Worm (Caenorhabditis elegans): ENCODE data around the gene F43B10.1.

F43B10.1 gene

ce11 chrX:16634708-16635107 is 27.9 kb downstream of the F43B10.1 start (continued):
- TF ChIP-seq bed-1 (GFP tag; IDR thresholded peaks at IDR 0.05) (no peak), cebp-2 (GFP tag; IDR thresholded peaks at IDR 0.05) (0 out of 2 replicates have a peak, but pooled peaks have one; percentile 78), ets-4 (GFP tag; optimal IDR thresholded peaks at IDR 0.05) (peak; percentile 5), fkh-3 (tag; optimal IDR thresholded peaks at IDR 0.05) (peak; percentile 42), attf-3 (GFP tag; conservative IDR thresholded peaks at IDR 0.05) (0 out of 2 replicates have a peak, but pooled peaks have one; percentile 20), tbp1 (GFP tag; optimal IDR thresholded peaks at IDR 0.05) (peak; percentile 97), F37B4.10 (GFP tag; IDR thresholded peaks at IDR 0.05) (peak; percentile 19; the same call in 1 of the 2 replicates), ceh-100 (GFP tag; IDR thresholded peaks at IDR 0.05) (no peak), lsl-1 (GFP tag; optimal IDR thresholded peaks at IDR 0.05) (no peak), B0261.1 (tag; optimal IDR thresholded peaks at IDR 0.05) (peak; percentile 98), nfya-2 (GFP tag; IDR thresholded peaks at IDR 0.05) (no peak), ztf-25 (GFP tag; IDR thresholded peaks at IDR 0.05) (peak; percentile 81), attf-5 (GFP tag; optimal IDR thresholded peaks at IDR 0.05) (peak; percentile 71), chd-7 (tag; optimal IDR thresholded peaks at IDR 0.05) (peak; percentile 77), dpl-1 (GFP tag; optimal IDR thresholded peaks at IDR 0.05) (no peak), K12H6.12 (tag; optimal IDR thresholded peaks at IDR 0.05) (peak; percentile 61), madf-3 (GFP tag; IDR thresholded peaks at IDR 0.05) (no peak), nhr-179 (tag; optimal IDR thresholded peaks at IDR 0.05) (peak; percentile 30), ama-1 (optimal IDR thresholded peaks at IDR 0.05) (no peak), ama-1 (GFP tag; optimal IDR thresholded peaks at IDR 0.05) (peak; percentile 34 to 42), him-1 (tag; optimal IDR thresholded peaks at IDR 0.05) (peak; percentile 81), dox-1 (GFP tag; IDR thresholded peaks at IDR 0.05) (peak; percentile 90), ceh-40 (GFP tag; IDR thresholded peaks at IDR 0.05) (0 out of 2 replicates have a peak, but pooled peaks have one; percentile 29), tlf-1 (GFP tag; optimal IDR thresholded peaks at IDR 0.05) (peak; percentile 33), lag-1 (GFP tag; IDR thresholded peaks at IDR 0.05) (no peak), ztf-22 (GFP tag; optimal IDR thresholded peaks at IDR 0.05) (peak; percentile 49), akir-1 (GFP tag; optimal IDR thresholded peaks at IDR 0.05) (peak; percentile 21), lin-54 (GFP tag; optimal IDR thresholded peaks at IDR 0.05) (peak; percentile 38), hmg-1.2 (GFP tag; IDR thresholded peaks at IDR 0.05) (peak; percentile 86), mes-4 (tag; optimal IDR thresholded peaks at IDR 0.05) (no peak), snpc-4 (GFP tag; optimal IDR thresholded peaks at IDR 0.05) (peak; percentile 55), snpc-4 (tag; optimal IDR thresholded peaks at IDR 0.05) (peak; percentile 43 to 86 (median 65)), D2030.7 (GFP tag; IDR thresholded peaks at IDR 0.05) (peak; percentile 88), lin-40 (tag; optimal IDR thresholded peaks at IDR 0.05) (peak; percentile 86), bed-2 (GFP tag; IDR thresholded peaks at IDR 0.05) (no peak), aptf-2 (GFP tag; conservative IDR thresholded peaks at IDR 0.05) (0 out of 2 replicates have a peak, but pooled peaks have one; percentile 12), atf-7 (tag; optimal IDR thresholded peaks at IDR 0.05) (peak; percentile 51), ztf-6 (GFP tag; IDR thresholded peaks at IDR 0.05) (peak; percentile 35; the same call in 1 of the 2 replicates), F10E7.11 (tag; optimal IDR thresholded peaks at IDR 0.05) (no peak), F23B12.7 (tag; optimal IDR thresholded peaks at IDR 0.05; ENCODE audit: insufficient read depth) (peak; percentile 71), zim-3 (tag; optimal IDR thresholded peaks at IDR 0.05) (peak; percentile 24), lir-1 (GFP tag; conservative IDR thresholded peaks at IDR 0.05) (peak; percentile 60), F39B2.1 (GFP tag; IDR thresholded peaks at IDR 0.05) (no peak), ccch-3 (GFP tag; optimal IDR thresholded peaks at IDR 0.05) (peak; percentile 8), nhr-27 (tag; optimal IDR thresholded peaks at IDR 0.05) (no peak), sptf-2 (GFP tag; optimal IDR thresholded peaks at IDR 0.05) (peak; percentile 28), cebp-1 (GFP tag; IDR thresholded peaks at IDR 0.05) (peak; percentile 73), cebp-1 (tag; optimal IDR thresholded peaks at IDR 0.05) (peak; percentile 88)

All from whole organism, young adult.